Fruit fly (Drosophila melanogaster) S2 (cell line): Measurements from ENCODE around the gene Gmap.

ENCODE experiments used
- CG8478 ChIP-seq: fragments of >200 bp; optimal IDR thresholded peaks from 2 replicates; lab custom pipeline; 2018
- CTCF ChIP-seq, 2 experiments: fragments of >200 bp; optimal IDR thresholded peaks; 2 replicates each; lab custom pipeline; 2018

Gmap gene

DNA sequence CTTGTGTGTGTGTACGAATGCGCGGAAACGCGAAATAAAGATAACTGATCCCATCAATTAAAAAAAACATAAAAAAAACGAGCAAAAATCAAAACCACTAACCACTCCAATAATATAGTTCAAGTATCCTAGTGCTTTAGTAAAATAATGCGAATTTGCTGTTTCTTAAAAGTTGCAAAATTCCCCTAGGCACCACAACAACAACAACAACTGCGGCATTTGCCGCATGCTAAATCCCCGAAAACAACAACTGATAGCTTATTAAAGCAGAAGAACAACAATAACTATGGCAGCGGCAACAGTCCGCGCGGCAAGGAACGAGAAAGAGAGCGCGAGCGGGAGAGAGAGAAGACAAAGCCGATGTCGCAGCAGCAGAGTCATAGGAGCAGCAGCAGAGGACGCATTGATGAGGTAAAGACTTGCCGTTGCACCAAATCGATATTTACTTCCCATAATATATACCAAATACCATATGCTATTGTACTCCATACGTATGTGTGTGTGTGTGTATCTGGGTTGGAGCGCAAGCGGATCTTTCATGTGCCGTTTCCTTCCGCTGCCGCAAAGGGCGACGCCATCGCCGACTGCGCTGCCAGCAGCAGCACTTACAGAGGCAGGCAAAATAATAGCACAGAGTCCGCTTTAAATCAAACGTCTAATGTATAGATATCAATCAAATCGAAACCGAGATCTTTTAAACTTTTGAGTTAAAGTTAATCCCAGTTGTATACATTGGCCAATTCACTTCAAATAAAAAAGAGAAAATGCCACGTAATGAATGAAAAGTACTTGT, 3.5 kb upstream of the Gmap start:
- TF ChIP-seq CTCF (optimal IDR thresholded peaks at IDR 0.05; lab: Kevin White, UChicago) (no peak), CG8478 (no peak)

DNA sequence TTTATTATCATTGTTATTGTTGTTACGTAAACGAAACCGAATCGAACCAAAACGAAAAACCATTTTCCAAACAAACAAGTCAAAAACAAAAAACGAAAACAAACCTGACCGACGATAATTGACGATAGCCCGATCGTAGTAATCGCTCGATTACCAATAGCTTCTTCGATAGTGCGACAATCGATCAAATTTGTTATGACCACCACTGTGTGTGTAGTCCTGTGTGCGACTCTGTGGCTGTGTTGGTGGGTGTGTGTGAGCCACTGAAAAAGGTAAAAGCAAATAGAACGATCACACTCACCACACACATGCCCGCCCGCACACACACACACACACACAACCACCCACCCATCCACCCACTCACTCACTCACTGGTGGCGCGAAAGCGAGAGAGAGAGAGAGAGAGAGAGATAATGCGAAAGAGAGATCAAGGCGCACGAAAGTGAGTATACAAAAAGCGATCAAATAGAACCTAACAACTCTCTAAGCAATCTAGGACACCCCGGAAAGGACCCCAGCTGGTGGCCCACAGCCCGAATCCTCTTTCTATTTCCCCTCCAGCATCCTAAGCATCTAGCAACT, 2.2 kb upstream of the Gmap start:
- TF ChIP-seq CG8478 (no peak), CTCF (optimal IDR thresholded peaks at IDR 0.05; lab: Kevin White, UChicago) (no peak)

DNA sequence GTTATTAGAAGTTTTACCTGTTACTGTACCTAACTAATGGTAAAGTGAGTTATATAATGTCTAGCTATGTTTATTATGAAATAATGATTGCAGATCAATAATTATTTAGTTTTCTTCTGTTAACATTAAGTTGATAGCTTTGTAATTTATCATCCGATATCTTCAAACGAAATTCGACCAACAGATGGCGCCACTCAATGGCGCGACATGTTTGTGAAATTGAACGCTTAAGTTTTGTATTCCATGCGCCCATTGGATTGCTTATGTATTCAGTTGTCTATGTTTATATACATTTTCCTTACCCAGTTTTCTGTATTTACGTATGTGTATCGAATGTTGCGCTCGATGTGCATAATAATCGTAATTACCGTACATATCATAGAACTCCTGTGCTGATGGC, 3.8 kb downstream of the Gmap start:
- peak; percentile 73 to 81 for TF ChIP-seq CTCF (optimal IDR thresholded peaks at IDR 0.05; lab: Kevin White, UChicago)
- TF ChIP-seq CG8478 = no peak

DNA sequence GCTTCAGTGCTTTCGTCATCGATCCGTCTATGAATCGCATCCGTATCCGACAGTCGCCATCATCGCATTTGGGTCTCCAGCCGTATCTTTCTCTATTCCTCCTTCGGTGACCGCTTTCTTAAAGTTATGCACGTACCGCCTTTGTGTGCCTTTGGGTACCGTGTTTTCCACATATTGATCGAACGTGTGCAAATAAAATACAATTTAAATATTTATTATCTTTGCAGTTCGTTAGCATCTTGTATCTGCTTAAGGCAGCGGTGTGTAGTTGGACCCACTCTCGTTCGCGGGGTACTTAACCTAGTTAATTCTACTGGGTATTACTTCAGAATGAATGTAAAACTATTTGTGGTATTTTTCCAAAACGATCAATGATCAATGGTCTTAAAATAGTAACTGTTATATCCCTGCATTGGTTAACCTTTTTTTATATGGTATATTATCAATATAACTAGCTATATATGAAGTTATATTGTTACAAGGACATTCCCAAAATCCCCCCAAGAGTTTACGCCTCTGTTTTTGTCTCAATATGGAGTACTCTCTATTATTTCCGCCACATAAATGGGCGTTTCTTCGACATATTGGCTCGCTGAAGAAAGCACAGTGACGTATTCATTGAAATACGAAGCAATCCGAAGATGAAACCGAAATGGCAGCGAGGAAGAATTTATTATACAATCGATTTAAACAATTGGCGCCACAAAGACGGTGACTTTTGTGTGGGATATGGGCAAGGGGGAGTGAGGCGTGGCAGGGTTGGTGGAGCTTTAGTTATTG, 9.1 kb downstream of the Gmap start:
- TF ChIP-seq CG8478 = no peak
- TF ChIP-seq CTCF (optimal IDR thresholded peaks at IDR 0.05; lab: Kevin White, UChicago) = no peak

DNA sequence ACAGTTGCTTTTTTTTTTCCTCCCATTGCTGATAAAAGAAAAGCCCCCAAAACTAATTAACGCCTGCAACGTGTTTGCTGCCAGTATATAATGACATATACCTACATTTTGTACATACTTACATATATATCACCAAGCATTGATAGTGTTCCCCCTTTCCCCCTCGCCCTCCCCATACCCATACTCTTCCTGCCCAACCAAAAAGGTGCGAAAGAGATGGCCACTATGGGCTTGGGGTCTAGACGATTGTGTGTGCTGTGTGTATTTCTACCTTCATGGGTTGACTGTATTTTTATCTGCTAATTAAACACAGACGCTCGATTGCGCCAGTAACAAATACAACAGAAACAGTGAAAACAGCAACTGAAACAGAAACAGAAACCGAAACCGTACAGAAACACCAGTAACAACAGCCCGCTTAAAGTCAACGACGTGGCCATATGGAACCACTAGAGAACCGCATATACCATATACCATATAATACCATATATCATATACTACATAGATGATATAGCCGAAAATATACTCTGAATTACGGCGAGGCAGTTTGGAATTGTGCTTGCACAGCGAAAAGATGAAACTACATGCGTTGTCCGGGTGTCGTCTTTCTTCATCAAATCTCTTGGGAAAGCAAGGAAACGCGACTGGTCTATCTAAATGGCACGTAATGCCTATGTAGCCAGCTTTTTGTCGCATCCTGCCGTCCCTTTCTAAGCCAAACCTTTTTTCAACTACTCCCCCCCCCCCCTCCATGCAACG, 10.1 kb downstream of the Gmap start:
- TF ChIP-seq CTCF (optimal IDR thresholded peaks at IDR 0.05; lab: Kevin White, UChicago) (no peak), CG8478 (no peak)

DNA sequence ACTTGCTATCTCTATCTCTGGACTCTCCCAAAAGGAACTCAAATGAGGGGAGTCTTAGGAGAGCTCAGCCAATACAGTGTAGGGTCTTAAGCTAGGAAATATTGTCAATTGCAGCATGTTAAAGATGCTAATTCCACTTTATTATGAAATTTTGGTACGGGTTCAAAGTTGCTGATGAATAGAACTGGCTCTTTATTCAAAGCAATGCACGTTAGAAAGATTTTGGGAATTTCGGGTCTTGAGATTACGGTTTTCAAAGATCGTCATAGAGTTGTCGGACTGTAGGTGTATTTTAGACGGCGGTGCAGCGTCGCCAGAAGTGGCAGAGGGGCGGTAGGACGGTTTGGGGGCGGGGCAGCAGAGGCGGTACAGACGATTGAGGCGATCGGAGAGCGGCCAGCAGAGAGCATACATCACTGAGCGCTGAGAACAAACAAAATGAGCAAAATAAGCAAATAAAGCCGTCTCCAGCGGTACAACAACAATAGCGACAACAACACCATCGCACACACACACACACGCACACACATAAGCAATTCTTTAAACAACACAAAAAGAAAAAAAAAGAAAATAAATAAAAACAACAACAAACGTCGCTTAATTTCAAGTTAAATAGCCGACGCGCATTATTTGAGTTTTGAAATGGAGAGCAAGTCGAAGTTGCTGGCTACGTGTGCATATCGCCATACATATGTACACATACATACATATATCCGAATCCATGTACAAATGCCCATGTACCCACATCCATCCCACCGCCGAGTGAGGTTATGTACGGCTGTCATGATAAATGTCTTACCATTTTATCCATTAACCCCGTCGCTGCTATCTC, 10.9 kb downstream of the Gmap start:
- no peak for TF ChIP-seq CG8478
- TF ChIP-seq CTCF (optimal IDR thresholded peaks at IDR 0.05; lab: Kevin White, UChicago) = no peak

DNA sequence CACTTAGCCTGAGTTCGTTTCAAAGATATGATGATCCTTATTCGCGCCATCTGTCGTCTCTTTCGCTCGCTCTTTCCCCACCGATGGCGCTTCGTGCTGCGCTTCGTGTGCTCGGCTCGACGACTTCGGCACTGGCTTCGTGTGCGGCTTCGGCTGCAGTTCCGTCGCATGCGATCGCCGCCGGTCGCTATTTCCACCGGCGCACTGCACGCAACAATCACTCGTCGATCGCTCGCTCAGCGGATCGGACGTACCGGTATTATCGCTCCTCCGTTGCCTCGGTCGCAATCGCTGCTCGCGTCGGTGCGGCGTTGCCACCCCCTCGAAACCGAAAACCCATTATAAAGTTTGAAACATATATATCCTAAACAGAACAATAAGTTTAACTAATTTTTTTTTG, 12.1 kb downstream of the Gmap start:
- TF ChIP-seq CG8478 = no peak
- TF ChIP-seq CTCF (optimal IDR thresholded peaks at IDR 0.05; lab: Kevin White, UChicago) = peak; percentile 45 to 64

DNA sequence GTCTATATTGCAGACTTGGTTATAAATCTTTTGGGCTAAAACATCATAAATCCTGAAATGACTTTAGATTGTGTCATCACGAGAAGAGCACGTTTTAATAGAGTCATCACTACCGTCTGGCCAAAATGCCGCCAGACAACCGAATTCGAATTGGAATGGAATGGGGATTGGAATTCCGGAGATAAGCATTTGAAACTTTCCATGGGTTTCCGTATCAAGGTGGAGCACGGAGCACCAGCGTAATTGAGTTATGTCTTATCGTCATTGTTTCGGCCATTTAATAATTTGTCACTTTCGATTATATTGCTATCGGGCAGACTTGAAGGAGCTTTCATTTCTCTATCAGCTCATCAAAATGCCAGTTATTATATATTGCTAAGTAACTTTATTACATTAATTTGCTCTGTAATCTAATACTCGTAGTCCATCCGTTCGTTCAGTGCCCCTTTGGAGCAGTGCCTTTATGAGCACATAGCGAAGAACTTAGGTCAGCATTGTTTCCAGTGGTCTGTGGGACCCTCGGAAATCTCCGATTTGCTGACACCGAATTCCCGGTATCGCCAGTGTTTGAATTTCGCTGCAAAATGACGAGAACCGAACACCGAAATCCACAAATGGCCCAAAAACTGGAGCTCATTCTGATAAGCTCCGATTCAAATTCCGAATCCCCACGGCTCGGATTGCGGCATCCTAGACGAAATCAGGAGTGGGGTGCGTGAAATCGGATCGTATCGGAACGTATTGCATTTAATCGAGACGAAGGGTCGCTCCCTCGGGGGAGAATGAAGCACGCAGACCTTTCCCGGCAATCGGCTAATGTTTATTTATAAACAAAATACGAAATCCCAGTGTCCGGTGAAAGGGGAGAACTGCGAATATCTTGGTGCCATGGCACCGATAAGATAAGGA, 13.5 kb downstream of the Gmap start:
- TF ChIP-seq CTCF (optimal IDR thresholded peaks at IDR 0.05; lab: Kevin White, UChicago) (no peak), CG8478 (no peak)

DNA sequence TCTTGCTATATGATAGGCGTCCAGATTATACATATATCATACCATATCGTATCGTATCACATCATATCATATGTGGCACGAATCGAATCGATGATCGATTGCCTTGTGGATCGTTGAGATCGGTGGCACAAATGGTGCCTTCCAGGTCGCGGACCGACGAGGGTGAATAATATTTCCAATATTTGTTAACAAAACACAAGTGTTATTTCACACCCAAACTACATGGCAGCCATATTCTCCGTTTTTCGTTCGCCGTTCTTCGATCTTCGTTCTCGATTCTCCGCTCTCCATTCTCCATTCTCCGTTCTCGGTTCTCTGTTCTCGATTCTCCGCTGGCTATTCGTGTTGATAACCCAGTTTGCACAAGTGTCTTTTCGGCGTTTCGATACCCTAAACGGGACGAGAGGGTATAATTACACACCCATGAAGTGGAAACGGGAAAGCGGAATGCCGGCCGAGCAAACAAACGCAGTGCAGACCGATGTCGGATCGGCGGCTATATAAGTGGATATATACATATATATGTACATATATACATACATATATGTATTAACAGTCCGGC, 15.1 kb downstream of the Gmap start:
- TF ChIP-seq CG8478 (no peak), CTCF (optimal IDR thresholded peaks at IDR 0.05; lab: Kevin White, UChicago) (no peak)

DNA sequence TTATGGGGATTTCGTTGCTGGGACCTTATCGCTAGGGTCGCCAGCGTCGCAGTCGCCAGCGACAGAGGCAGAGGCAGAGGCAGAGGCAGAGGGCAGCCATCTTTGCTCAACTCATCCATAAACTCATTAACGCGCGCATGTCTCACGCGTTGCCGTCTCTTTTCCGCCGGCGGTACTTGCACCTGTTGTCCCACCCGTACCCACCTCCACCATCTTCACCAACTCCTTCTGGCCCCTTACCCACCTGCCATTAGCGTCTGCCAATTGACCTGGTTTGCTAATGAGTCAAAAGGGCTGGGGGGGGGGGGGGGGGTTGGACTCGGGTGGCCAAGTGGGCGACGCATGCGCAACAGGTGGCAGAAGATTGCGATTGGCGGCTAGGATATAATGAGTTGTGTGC, 16.1 kb downstream of the Gmap start:
- no peak for TF ChIP-seq CG8478
- TF ChIP-seq CTCF (optimal IDR thresholded peaks at IDR 0.05; lab: Kevin White, UChicago) = no peak

DNA sequence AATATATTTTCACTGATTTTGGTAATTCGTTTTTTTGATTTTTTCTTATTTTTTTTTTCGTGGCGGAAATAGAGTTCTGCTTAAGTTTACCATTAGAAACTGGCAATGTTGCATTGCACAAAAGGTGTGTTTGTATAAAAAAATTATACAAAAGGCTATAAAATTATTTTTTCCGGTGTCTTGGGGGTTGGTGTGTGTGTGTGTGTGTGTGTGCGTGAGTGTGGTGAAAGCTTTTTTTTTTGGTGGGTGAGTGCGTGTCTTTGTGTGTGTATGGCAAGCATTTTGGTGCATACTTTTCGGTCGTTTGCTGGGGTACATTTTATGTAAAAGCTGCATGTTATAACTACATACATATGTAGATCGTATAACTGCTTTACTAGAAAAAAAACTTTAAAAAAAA, 24.7 kb downstream of the Gmap start:
- no peak for TF ChIP-seq CTCF (optimal IDR thresholded peaks at IDR 0.05; lab: Kevin White, UChicago)
- no peak for TF ChIP-seq CG8478

DNA sequence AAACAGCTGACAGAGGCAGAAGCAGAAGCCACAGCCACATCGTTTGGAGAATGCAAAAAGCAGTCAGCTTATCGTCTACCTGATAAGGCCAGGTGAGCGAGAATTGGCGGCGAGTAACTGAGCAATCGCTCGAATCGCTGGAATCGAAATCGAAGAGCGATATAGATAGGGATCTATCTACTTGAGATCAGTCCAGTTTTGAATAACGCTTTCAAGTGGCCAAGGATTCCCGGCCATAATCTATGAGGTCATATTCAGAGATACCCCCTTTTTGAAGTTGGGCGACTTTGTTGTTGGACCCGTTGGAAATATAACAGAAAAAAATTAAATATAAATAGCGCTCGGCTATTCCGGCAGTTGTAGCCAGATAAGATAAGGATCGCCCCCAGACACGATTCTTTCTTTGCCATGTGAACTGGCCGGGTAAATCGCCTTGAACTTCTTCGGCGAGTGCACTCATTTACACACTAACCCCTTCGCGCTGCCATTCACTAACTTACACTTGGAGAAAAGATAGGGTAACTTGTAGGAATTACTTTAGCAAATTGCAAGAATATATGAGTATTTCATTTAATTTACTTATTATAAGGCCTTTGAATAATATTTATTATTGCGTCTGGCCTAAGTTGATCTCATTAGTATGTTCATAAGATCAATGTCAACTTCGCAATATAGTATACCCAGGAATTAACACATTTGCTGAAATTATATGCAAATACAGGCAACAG, 35.9 kb downstream of the Gmap start:
- TF ChIP-seq CTCF (optimal IDR thresholded peaks at IDR 0.05; lab: Kevin White, UChicago) (no peak), CG8478 (no peak)

DNA sequence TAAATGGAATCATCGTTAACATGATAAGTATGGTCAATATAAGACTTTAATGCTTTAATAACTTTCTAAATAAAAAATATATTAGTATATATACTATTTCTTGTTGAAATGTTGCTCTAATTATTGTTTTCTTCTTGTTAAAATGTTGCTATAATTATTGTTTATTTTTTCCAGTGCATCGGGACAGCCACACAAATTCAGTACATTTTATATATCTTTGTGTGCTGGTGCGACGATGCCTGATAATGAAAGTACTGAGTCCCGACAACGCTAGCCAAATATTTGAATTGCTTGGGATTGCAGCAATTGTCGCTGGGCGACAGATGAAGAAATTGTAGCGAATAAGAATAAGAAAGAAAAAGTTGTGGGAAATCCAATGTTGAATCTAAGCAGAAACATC, 42.5 kb downstream of the Gmap start:
- TF ChIP-seq CTCF (optimal IDR thresholded peaks at IDR 0.05; lab: Kevin White, UChicago) (no peak), CG8478 (no peak)
